Fruit fly (Drosophila melanogaster): Measurements from ENCODE around the gene Uqcc1.
A peak's percentile ranks its signal among the peaks of the same experiment; 100 is the strongest.

The Uqcc1 gene

DNA sequence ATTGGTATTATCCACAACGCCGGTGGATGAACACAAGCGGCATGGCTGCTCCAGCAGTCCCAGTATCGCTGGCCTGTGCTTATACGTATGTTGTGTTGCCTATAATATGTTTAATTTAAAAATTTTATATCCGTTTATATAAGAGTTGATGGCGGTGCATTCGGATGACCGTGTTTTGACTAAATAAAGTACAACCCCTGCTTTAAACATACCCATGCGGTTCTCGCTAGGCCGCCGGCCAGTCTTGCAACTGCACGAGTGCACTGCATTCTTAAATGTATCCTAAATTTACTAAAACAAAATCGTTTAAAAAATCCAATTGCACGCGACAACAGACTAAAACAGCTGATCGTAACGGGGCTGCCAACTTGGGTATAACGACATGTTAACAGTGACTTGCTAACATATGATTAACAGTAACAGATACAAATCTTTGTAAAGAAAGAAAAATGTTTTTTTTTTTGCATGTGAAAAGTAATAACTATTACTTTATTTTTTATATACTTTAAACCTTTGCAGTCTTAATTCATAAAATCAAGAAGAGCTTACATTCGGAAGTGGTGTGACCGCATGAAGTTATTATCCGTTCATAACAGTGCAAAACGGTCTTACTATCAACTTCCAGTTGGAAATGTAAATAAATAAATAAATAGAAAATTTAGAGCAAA, at the start of gene Uqcc1, which contains the start of gene Surf1:
Gene Uqcc1 (minus strand): TSS at position 356 of the 668 bp plus-strand sequence.
Gene Surf1 (plus strand): TSS at position 594 of the 668 bp plus-strand sequence.
- TF ChIP-seq Dfd (GFP tag; optimal IDR thresholded peaks at IDR 0.05) = no peak
- TF ChIP-seq MTF-1 (GFP tag; optimal IDR thresholded peaks at IDR 0.05; ENCODE audit: borderline replicate concordance) = no peak
- TF ChIP-seq CG6854 (GFP tag; optimal IDR thresholded peaks at IDR 0.05) = no peak
- no peak for TF ChIP-seq CG31388 (GFP tag; optimal IDR thresholded peaks at IDR 0.05)
- no peak for TF ChIP-seq aop (GFP tag; IDR thresholded peaks at IDR 0.05)
- no peak for TF ChIP-seq dati (GFP tag; IDR thresholded peaks at IDR 0.05)
- no peak for TF ChIP-seq otp (GFP tag; IDR thresholded peaks at IDR 0.05)
- TF ChIP-seq pfk (GFP tag; optimal IDR thresholded peaks at IDR 0.05) = no peak
- peak; percentile 0 for TF ChIP-seq Med (GFP tag)
- no peak for TF ChIP-seq CG11456 (GFP tag; IDR thresholded peaks at IDR 0.05)
- TF ChIP-seq CG11093 (GFP tag; IDR thresholded peaks at IDR 0.05) = no peak
- no peak for TF ChIP-seq Bdp1 (GFP tag; optimal IDR thresholded peaks at IDR 0.05)
- no peak for TF ChIP-seq Atf-2 (GFP tag; optimal IDR thresholded peaks at IDR 0.05)
- no peak for TF ChIP-seq E2f1 (GFP tag; IDR thresholded peaks at IDR 0.05)
- TF ChIP-seq onecut (GFP tag; IDR thresholded peaks at IDR 0.05) = no peak
- TF ChIP-seq CG11398 (GFP tag; optimal IDR thresholded peaks at IDR 0.05) = no peak
- no peak for TF ChIP-seq CG12071 (GFP tag; optimal IDR thresholded peaks at IDR 0.05)
- no peak for TF ChIP-seq H2.0 (GFP tag; IDR thresholded peaks at IDR 0.05)
- no peak for TF ChIP-seq Hr51 (GFP tag; optimal IDR thresholded peaks at IDR 0.05)
- TF ChIP-seq CG6765 (GFP tag; optimal IDR thresholded peaks at IDR 0.05) = no peak
- no peak for TF ChIP-seq HmgD (GFP tag; optimal IDR thresholded peaks at IDR 0.05)
- no peak for TF ChIP-seq ranshi (GFP tag; IDR thresholded peaks at IDR 0.05)
- TF ChIP-seq vnd (GFP tag; IDR thresholded peaks at IDR 0.05; ENCODE audit: partially characterized antibody) = no peak
- TF ChIP-seq Deaf1 (tag; optimal IDR thresholded peaks at IDR 0.05) = no peak
- TF ChIP-seq knrl (GFP tag; IDR thresholded peaks at IDR 0.05; ENCODE audit: partially characterized antibody) = no peak
- no peak for TF ChIP-seq gsb-n (tag; optimal IDR thresholded peaks at IDR 0.05)
- no peak for TF ChIP-seq Vsx1 (GFP tag; optimal IDR thresholded peaks at IDR 0.05)
- no peak for TF ChIP-seq HLH4C (GFP tag; IDR thresholded peaks at IDR 0.05; ENCODE audit: partially characterized antibody)
- no peak for TF ChIP-seq fd64A (GFP tag; optimal IDR thresholded peaks at IDR 0.05)
- TF ChIP-seq B-H2 (GFP tag; optimal IDR thresholded peaks at IDR 0.05) = no peak
- no peak for TF ChIP-seq CG31365 (tag; optimal IDR thresholded peaks at IDR 0.05)
- TF ChIP-seq CG12219 (GFP tag; optimal IDR thresholded peaks at IDR 0.05) = no peak
- TF ChIP-seq Oli (tag; optimal IDR thresholded peaks at IDR 0.05) = no peak
- no peak for TF ChIP-seq CG1792 (GFP tag; optimal IDR thresholded peaks at IDR 0.05)
- no peak for TF ChIP-seq mirr (GFP tag; optimal IDR thresholded peaks at IDR 0.05)
- TF ChIP-seq Hr78 (GFP tag; optimal IDR thresholded peaks at IDR 0.05) = no peak
- TF ChIP-seq insv (GFP tag; optimal IDR thresholded peaks at IDR 0.05) = peak in 1 of 2 experiments; percentile 94
- peak; percentile 57 to 90 for TF ChIP-seq crp (GFP tag; optimal IDR thresholded peaks at IDR 0.05)
- TF ChIP-seq shn (GFP tag; optimal IDR thresholded peaks at IDR 0.05) = no peak
- TF ChIP-seq HmgZ (tag; optimal IDR thresholded peaks at IDR 0.05) = no peak
- TF ChIP-seq CG13424 (tag; optimal IDR thresholded peaks at IDR 0.05) = no peak
- TF ChIP-seq sd (tag; optimal IDR thresholded peaks at IDR 0.05) = no peak
- TF ChIP-seq CG17802 (tag; optimal IDR thresholded peaks at IDR 0.05) = no peak
- TF ChIP-seq CG14710 (tag; optimal IDR thresholded peaks at IDR 0.05) = peak; percentile 53
- TF ChIP-seq Elba2 (GFP tag; optimal IDR thresholded peaks at IDR 0.05) = peak; percentile 42
- TF ChIP-seq Atf3 (GFP tag; optimal IDR thresholded peaks at IDR 0.05) = no peak
- TF ChIP-seq CG34422 (GFP tag; IDR thresholded peaks at IDR 0.05) = peak; percentile 13; the same call in 1 of the 3 replicates
- TF ChIP-seq CG2199 (GFP tag; IDR thresholded peaks at IDR 0.05) = no peak
- TF ChIP-seq CTCF (GFP tag; optimal IDR thresholded peaks at IDR 0.05) = no peak
- TF ChIP-seq crc (GFP tag; optimal IDR thresholded peaks at IDR 0.05) = no peak
- no peak for TF ChIP-seq CG4424 (GFP tag; optimal IDR thresholded peaks at IDR 0.05)
